Worm (Caenorhabditis elegans) whole organism, L4 larva: ENCODE data around the gene F45E1.5.

Experiments used
- T26A8.4 ChIP-seq: fragments of 200-800 bp; sonication (Bioruptor generic); IDR thresholded peaks from 2 replicates; pipeline ENCODE4 v1.3.6; 2022; ENCODE audit warnings: missing genetic modification characterization, missing compliant biosample characterization
- Y75B8A.6 ChIP-seq: fragments of 200-800 bp; sonication (Bioruptor generic); IDR thresholded peaks from 2 replicates; pipeline ENCODE4 v1.3.6; 2022; ENCODE audit warnings: missing genetic modification reagents, missing genetic modification characterization, missing compliant biosample characterization
- aha-1 ChIP-seq: fragments of 150-350 bp; peaks from one replicate; lab custom pipeline; 2014; ENCODE audit warnings: missing biosample characterization, missing genetic modification characterization
- aly-2 ChIP-seq: sonication (generic microtip); optimal IDR thresholded peaks from 2 replicates; lab custom pipeline; 2018; ENCODE audit warnings: missing biosample characterization, missing genetic modification characterization
- ama-1 ChIP-seq: fragments of 150-350 bp; optimal IDR thresholded peaks from 2 replicates; lab custom pipeline; 2014; ENCODE audit warnings: inconsistent platforms, mixed read lengths
- ceh-82 ChIP-seq: sonication (generic microtip); optimal IDR thresholded peaks from 2 replicates; lab custom pipeline; 2017; ENCODE audit warnings: missing biosample characterization, missing genetic modification characterization
- ces-1 ChIP-seq: fragments of 150-350 bp; sonication (generic microtip); optimal IDR thresholded peaks from 4 replicates; lab custom pipeline; 2014; ENCODE audit warnings: missing biosample characterization, missing genetic modification reagents, missing genetic modification characterization
- ctbp-1 ChIP-seq: fragments of 200-800 bp; sonication (Bioruptor generic); IDR thresholded peaks from 2 replicates; pipeline ENCODE4 v1.3.6; 2022; ENCODE audit warnings: missing genetic modification reagents, missing genetic modification characterization, missing compliant biosample characterization
- daf-19 ChIP-seq: fragments of 200-800 bp; sonication (Bioruptor generic); conservative IDR thresholded peaks from 2 replicates; pipeline ENCODE4 v1.3.6; 2022; ENCODE audit warnings: missing genetic modification characterization, missing compliant biosample characterization
- daf-8 ChIP-seq: fragments of 200-800 bp; sonication (Bioruptor generic); IDR thresholded peaks from 2 replicates; pipeline ENCODE4 v1.3.6; 2022; ENCODE audit warnings: missing genetic modification characterization, missing compliant biosample characterization
- dmd-8 ChIP-seq: fragments of 200-800 bp; sonication (Bioruptor generic); IDR thresholded peaks from 2 replicates; pipeline ENCODE4 v1.3.6; 2022; ENCODE audit warnings: missing genetic modification characterization, missing compliant biosample characterization
- hlh-11 ChIP-seq: fragments of 200-800 bp; sonication (Bioruptor generic); optimal IDR thresholded peaks from 2 replicates; lab custom pipeline; 2018; ENCODE audit warnings: mild to moderate bottlenecking, missing genetic modification characterization, missing compliant biosample characterization
- hlh-30 ChIP-seq: sonication (generic microtip); optimal IDR thresholded peaks from 2 replicates; lab custom pipeline; 2017; ENCODE audit warnings: antibody characterized with exemption, mild to moderate bottlenecking, missing genetic modification characterization, missing compliant biosample characterization; ENCODE audit not compliant: insufficient read depth
- jun-1 ChIP-seq: fragments of 150-350 bp; optimal IDR thresholded peaks from 2 replicates; lab custom pipeline; 2014; ENCODE audit warnings: missing biosample characterization, missing genetic modification reagents, missing genetic modification characterization
- lin-13 ChIP-seq: fragments of 150-350 bp; optimal IDR thresholded peaks from 2 replicates; lab custom pipeline; 2014; ENCODE audit warnings: missing biosample characterization, missing genetic modification reagents, missing genetic modification characterization
- lin-29 ChIP-seq: fragments of 200-800 bp; sonication (Bioruptor generic); IDR thresholded peaks from 2 replicates; pipeline ENCODE4 v1.3.6; 2022; ENCODE audit warnings: missing genetic modification reagents, missing genetic modification characterization, missing compliant biosample characterization
- lsy-2 ChIP-seq, 2 experiments: fragments of 150-350 bp in 1 of 2; sonication (generic microtip) in 1 of 2; optimal IDR thresholded peaks; 2 replicates each; lab custom pipeline; 2014 to 2017; ENCODE audit warnings: missing biosample characterization in 2 of 2, missing genetic modification characterization in 2 of 2
- mep-1 ChIP-seq: fragments of 150-350 bp; sonication (generic microtip); optimal IDR thresholded peaks from 3 replicates; lab custom pipeline; 2014; ENCODE audit warnings: missing biosample characterization, missing genetic modification characterization
- mxl-3 ChIP-seq: fragments of 200-800 bp; sonication (Bioruptor generic); optimal IDR thresholded peaks from 2 replicates; lab custom pipeline; 2018; ENCODE audit warnings: mild to moderate bottlenecking, missing genetic modification characterization, missing compliant biosample characterization
- nhr-102 ChIP-seq: sonication (generic microtip); optimal IDR thresholded peaks from 2 replicates; lab custom pipeline; 2016; ENCODE audit warnings: mild to moderate bottlenecking, missing genetic modification characterization, moderate library complexity, missing compliant biosample characterization
- nhr-25 ChIP-seq: sonication (generic microtip); optimal IDR thresholded peaks from 2 replicates; lab custom pipeline; 2017; ENCODE audit warnings: missing genetic modification characterization, mild to moderate bottlenecking, missing compliant biosample characterization, antibody characterized with exemption, moderate library complexity, borderline replicate concordance; ENCODE audit not compliant: insufficient read depth
- nhr-77 ChIP-seq: fragments of 150-350 bp; optimal IDR thresholded peaks from 2 replicates; lab custom pipeline; 2014; ENCODE audit warnings: missing biosample characterization, missing genetic modification characterization
- sdz-12 ChIP-seq: fragments of 200-800 bp; sonication (Bioruptor generic); optimal IDR thresholded peaks from 2 replicates; lab custom pipeline; 2018; ENCODE audit warnings: mild to moderate bottlenecking, missing genetic modification characterization, missing compliant biosample characterization
- set-16 ChIP-seq: fragments of 200-800 bp; sonication (Bioruptor generic); IDR thresholded peaks from 2 replicates; pipeline ENCODE4 v1.3.6; 2022; ENCODE audit warnings: missing genetic modification reagents, missing genetic modification characterization, missing compliant biosample characterization
- spr-1 ChIP-seq: sonication (generic microtip); optimal IDR thresholded peaks from 2 replicates; lab custom pipeline; 2016; ENCODE audit warnings: mild to moderate bottlenecking, missing genetic modification characterization, missing compliant biosample characterization
- tag-97 ChIP-seq: fragments of 200-800 bp; sonication (Bioruptor generic); IDR thresholded peaks from 2 replicates; pipeline ENCODE4 v1.3.6; 2022; ENCODE audit warnings: missing genetic modification characterization, missing compliant biosample characterization
- tra-1 ChIP-seq: fragments of 200-800 bp; sonication (Bioruptor generic); IDR thresholded peaks from 2 replicates; pipeline ENCODE4 v1.3.6; 2022; ENCODE audit warnings: missing genetic modification reagents, missing genetic modification characterization, missing compliant biosample characterization
- unc-62 ChIP-seq, 3 experiments: fragments of 150-350 bp in 1 of 3; sonication (generic microtip); optimal IDR thresholded peaks in 2 of 3; peaks in 1 of 3; 1 replicate in 1 of 3; 2 replicates in 2 of 3; lab custom pipeline; 2014 to 2017; ENCODE audit warnings: missing biosample characterization in 3 of 3, missing genetic modification characterization in 3 of 3, missing genetic modification reagents in 3 of 3, missing genotype in 1 of 3
- zfp-3 ChIP-seq: fragments of 200-800 bp; sonication (Bioruptor generic); conservative IDR thresholded peaks from 2 replicates; pipeline ENCODE4 v1.3.6; 2022; ENCODE audit warnings: missing genetic modification reagents, missing genetic modification characterization, missing compliant biosample characterization
- zip-11 ChIP-seq: fragments of 200-800 bp; sonication (Bioruptor generic); IDR thresholded peaks from 2 replicates; pipeline ENCODE4 v1.3.6; 2022; ENCODE audit warnings: missing genetic modification characterization, missing compliant biosample characterization
- ztf-7 ChIP-seq: fragments of 150-350 bp; optimal IDR thresholded peaks from 2 replicates; lab custom pipeline; 2014; ENCODE audit warnings: missing biosample characterization, missing genetic modification characterization

The F45E1.5 gene

ce11 chrX:7998942-7999341, 22.4 kb downstream of the F45E1.5 start:
- TF ChIP-seq T26A8.4 (no peak), lin-29 (no peak), lin-13 (no peak), unc-62 (GFP tag; optimal IDR thresholded peaks at IDR 0.05 in 1 of 2; lab: Kevin White, UChicago) (peak in 1 of 2 experiments; percentile 37), unc-62 (tag; optimal IDR thresholded peaks at IDR 0.05; lab: Kevin White, UChicago) (no peak)
- TF ChIP-seq, all 104 proteins: peak for 1

- TF ChIP-seq aha-1 = peak; percentile 18
- TF ChIP-seq set-16 (GFP tag; lab: Robert Waterston, UW) = peak; percentile 76; the same call in 1 of the 2 replicates
- TF ChIP-seq ztf-7 (tag; lab: Kevin White, UChicago) = no peak
- no peak for TF ChIP-seq spr-1
- TF ChIP-seq, all 104 proteins: peak for 2
These were observed 27.2 kb downstream of the F45E1.5 start, which contains the start of the genes F45E1.1 and F45E1.2 for ce11 chrX:8003663-8004062. TSS of gene F45E1.1 (plus strand) at chrX:8003682. TSS of gene F45E1.2 (plus strand) at chrX:8003733.

ce11 chrX:8004845-8005244, 28.3 kb downstream of the F45E1.5 start:
- no peak for TF ChIP-seq daf-8
- TF ChIP-seq unc-62 (GFP tag; optimal IDR thresholded peaks at IDR 0.05 in 1 of 2; lab: Kevin White, UChicago) = peak in 1 of 2 experiments; percentile 18
- no peak for TF ChIP-seq unc-62 (tag; optimal IDR thresholded peaks at IDR 0.05; lab: Kevin White, UChicago)
- TF ChIP-seq ctbp-1 (GFP tag; lab: Robert Waterston, UW) = no peak
- no peak for TF ChIP-seq daf-19 (GFP tag; lab: Robert Waterston, UW)
- no peak for TF ChIP-seq tag-97 (GFP tag; lab: Robert Waterston, UW)
- no peak for TF ChIP-seq jun-1 (tag; lab: Kevin White, UChicago)
- TF ChIP-seq mxl-3 (GFP tag; lab: Kevin White, UChicago) = peak; percentile 10
- peak; percentile 52 for TF ChIP-seq aha-1

- TF ChIP-seq jun-1 (tag; lab: Kevin White, UChicago) (no peak), Y75B8A.6 (GFP tag; lab: Robert Waterston, UW) (no peak), unc-62 (GFP tag; optimal IDR thresholded peaks at IDR 0.05 in 1 of 2; lab: Kevin White, UChicago) (peak in 1 of 2 experiments; percentile 56), unc-62 (tag; optimal IDR thresholded peaks at IDR 0.05; lab: Kevin White, UChicago) (no peak), ztf-7 (tag; lab: Kevin White, UChicago) (no peak), dmd-8 (GFP tag; lab: Robert Waterston, UW) (no peak), zfp-3 (no peak), aha-1 (peak; percentile 61)
These were observed 29.5 kb downstream of the F45E1.5 start for ce11 chrX:8005967-8006366.

- TF ChIP-seq hlh-30 (tag; lab: Kevin White, UChicago) = peak; percentile 54
- TF ChIP-seq tra-1 (GFP tag; lab: Robert Waterston, UW) = no peak
- TF ChIP-seq ces-1 = no peak
- no peak for TF ChIP-seq ama-1 (lab: Kevin White, UChicago)
- TF ChIP-seq ceh-82 = no peak
- no peak for TF ChIP-seq zip-11 (GFP tag; lab: Robert Waterston, UW)
- TF ChIP-seq nhr-77 (tag; lab: Kevin White, UChicago) = no peak
- peak in 1 of 2 experiments; percentile 22 for TF ChIP-seq lsy-2 (tag; optimal IDR thresholded peaks at IDR 0.05; lab: Kevin White, UChicago)
- peak; percentile 94 for TF ChIP-seq nhr-25 (tag; lab: Kevin White, UChicago)
- no peak for TF ChIP-seq aly-2 (tag; lab: Kevin White, UChicago)
- TF ChIP-seq sdz-12 (GFP tag; lab: Kevin White, UChicago) = no peak
- peak; percentile 33 for TF ChIP-seq mep-1
- no peak for TF ChIP-seq nhr-102 (tag; lab: Kevin White, UChicago)
- peak in 1 of 2 experiments; percentile 69 for TF ChIP-seq unc-62 (GFP tag; optimal IDR thresholded peaks at IDR 0.05 in 1 of 2; lab: Kevin White, UChicago)
- TF ChIP-seq unc-62 (tag; optimal IDR thresholded peaks at IDR 0.05; lab: Kevin White, UChicago) = no peak
- TF ChIP-seq hlh-11 = no peak
These were observed 34.2 kb downstream of the F45E1.5 start for ce11 chrX:8010652-8011051.
